Worm (Caenorhabditis elegans) whole organism, early embryonic: ENCODE results near the gene grsp-4.

Source experiments
- B0310.2 ChIP-seq: sonication (generic microtip); optimal IDR thresholded peaks from 2 replicates; lab custom pipeline; 2016; ENCODE audit warnings: mild to moderate bottlenecking, missing genetic modification characterization, missing compliant biosample characterization
- F13C5.2 ChIP-seq: sonication (generic microtip); optimal IDR thresholded peaks from 2 replicates; lab custom pipeline; 2017; ENCODE audit warnings: mild to moderate bottlenecking, missing genetic modification characterization, inconsistent platforms, missing compliant biosample characterization
- aly-1 ChIP-seq: sonication (generic microtip); optimal IDR thresholded peaks from 2 replicates; lab custom pipeline; 2016; ENCODE audit warnings: missing genetic modification characterization, missing compliant biosample characterization
- ama-1 ChIP-seq: fragments of 150-350 bp; optimal IDR thresholded peaks from 2 replicates; lab custom pipeline; 2014
- ceh-13 ChIP-seq: fragments of 200-800 bp; sonication (Bioruptor generic); optimal IDR thresholded peaks from 2 replicates; lab custom pipeline; 2018; ENCODE audit warnings: mild to moderate bottlenecking, missing genetic modification characterization, missing compliant biosample characterization
- ceh-36 ChIP-seq: sonication (generic microtip); optimal IDR thresholded peaks from 2 replicates; lab custom pipeline; 2016; ENCODE audit warnings: missing genetic modification characterization, inconsistent platforms, missing compliant biosample characterization
- flt-1 ChIP-seq: fragments of 200-800 bp; sonication (Bioruptor generic); IDR thresholded peaks from 2 replicates; pipeline ENCODE4 v1.3.6; 2022; ENCODE audit warnings: missing genetic modification characterization, missing compliant biosample characterization
- hmbx-1 ChIP-seq: sonication (generic microtip); optimal IDR thresholded peaks from 2 replicates; lab custom pipeline; 2016; ENCODE audit warnings: mild to moderate bottlenecking, missing genetic modification characterization, missing compliant biosample characterization
- hnd-1 ChIP-seq: sonication (generic microtip); optimal IDR thresholded peaks from 2 replicates; lab custom pipeline; 2016; ENCODE audit warnings: missing genetic modification characterization, missing compliant biosample characterization
- sea-1 ChIP-seq: fragments of 200-800 bp; sonication (Bioruptor generic); conservative IDR thresholded peaks from 2 replicates; pipeline ENCODE4 v1.3.6; 2022; ENCODE audit warnings: missing genetic modification characterization, missing compliant biosample characterization
- tbx-11 ChIP-seq: fragments of 200-800 bp; sonication (Bioruptor generic); IDR thresholded peaks from 2 replicates; pipeline ENCODE4 v1.3.6; 2022; ENCODE audit warnings: missing genetic modification characterization, missing compliant biosample characterization
- tbx-37 ChIP-seq: fragments of 200-800 bp; sonication (Bioruptor generic); conservative IDR thresholded peaks from 2 replicates; pipeline ENCODE4 v1.3.6; 2022; ENCODE audit warnings: missing genetic modification reagents, missing genetic modification characterization, missing compliant biosample characterization

- no peak for TF ChIP-seq ama-1 (lab: Kevin White, UChicago)
- TF ChIP-seq ceh-36 (tag; lab: Kevin White, UChicago): no peak
- no peak for TF ChIP-seq B0310.2 (tag; lab: Kevin White, UChicago)
- TF ChIP-seq aly-1 (tag; lab: Kevin White, UChicago): no peak
- no peak for TF ChIP-seq hnd-1 (tag; lab: Kevin White, UChicago)
- TF ChIP-seq flt-1: no peak
- TF ChIP-seq tbx-37 (GFP tag; lab: Robert Waterston, UW): no peak
- TF ChIP-seq tbx-11: no peak
- TF ChIP-seq ceh-13 (GFP tag; lab: Kevin White, UChicago): no peak
- TF ChIP-seq hmbx-1 (tag; lab: Kevin White, UChicago): no peak
- no peak for TF ChIP-seq sea-1 (GFP tag; lab: Robert Waterston, UW)
- TF ChIP-seq F13C5.2 (tag; lab: Kevin White, UChicago): no peak
These were observed 10.7 kb downstream of the grsp-4 start, which contains the start of gene srd-29 for ce11 chrV:7635469-7635868.
